3 worm cellular contexts compared by ENCODE assay signal in the genomic region with DNA sequence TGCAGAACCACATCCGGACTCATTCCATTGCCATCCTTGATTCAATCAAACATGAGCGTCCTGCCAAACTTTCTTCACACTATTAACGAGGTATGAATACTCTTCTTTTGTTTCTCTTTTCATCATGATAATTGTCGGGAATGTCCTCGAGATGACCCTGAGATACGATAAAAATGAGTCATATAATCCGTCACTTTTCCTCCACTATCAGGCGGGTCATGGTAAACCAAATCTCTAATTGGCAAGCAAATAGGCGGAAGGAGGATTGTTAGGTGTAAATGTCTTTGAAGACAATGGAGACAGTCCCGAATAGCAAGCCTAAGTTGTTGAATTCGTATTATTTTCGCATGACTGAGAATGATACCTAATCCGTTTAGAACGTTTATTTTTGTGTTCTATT.
A peak's percentile ranks its signal among the peaks of the same experiment; 100 is the strongest.
TF ChIP-seq lines count a peak whose summit lies in the region.

No protein-coding gene starts in this region.

TF ChIP-seq in whole organism, L1 larva, 84 proteins besides CTCF, POLR2A, EP300 and RAD21:
- TF ChIP-seq nhr-85 (tag; lab: Kevin White, UChicago) (peak; percentile 75), ceh-63 (GFP tag; optimal IDR thresholded peaks at IDR 0.05; lab: Kevin White, UChicago) (no peak), lin-14 (GFP tag; optimal IDR thresholded peaks at IDR 0.05; lab: Kevin White, UChicago) (peak; percentile 42), lin-13 (GFP tag; optimal IDR thresholded peaks at IDR 0.05; lab: Kevin White, UChicago) (no peak), blmp-1 (tag; optimal IDR thresholded peaks at IDR 0.05; lab: Kevin White, UChicago) (peak; percentile 60)
TF ChIP-seq in whole organism, L1 larva: peak in this region for 3.

TF ChIP-seq in whole organism, L2 larva, 48 proteins besides CTCF, POLR2A, EP300 and RAD21:
- TF ChIP-seq ceh-16 (tag; optimal IDR thresholded peaks at IDR 0.05; lab: Kevin White, UChicago) (peak; percentile 14), elt-3 (tag; optimal IDR thresholded peaks at IDR 0.05; lab: Kevin White, UChicago) (no peak)

TF ChIP-seq in whole organism, mixed stage, embryonic, 35 proteins besides CTCF, POLR2A, EP300 and RAD21:
- TF ChIP-seq cnd-1 (tag; optimal IDR thresholded peaks at IDR 0.05; lab: Kevin White, UChicago): no peak
- no peak for TF ChIP-seq nhr-28 (tag; optimal IDR thresholded peaks at IDR 0.05; lab: Kevin White, UChicago)
- peak; percentile 56 for TF ChIP-seq elt-1 (tag; optimal IDR thresholded peaks at IDR 0.05; lab: Kevin White, UChicago; ENCODE audit: borderline replicate concordance, insufficient read depth)
- peak; percentile 18 for TF ChIP-seq nhr-2 (tag; optimal IDR thresholded peaks at IDR 0.05; lab: Kevin White, UChicago)
- no peak for TF ChIP-seq ztf-11 (tag; optimal IDR thresholded peaks at IDR 0.05; lab: Kevin White, UChicago)
- no peak for TF ChIP-seq nhr-12 (tag; optimal IDR thresholded peaks at IDR 0.05; lab: Kevin White, UChicago)
- TF ChIP-seq ham-2 (GFP tag; optimal IDR thresholded peaks at IDR 0.05; lab: Kevin White, UChicago): peak; percentile 50
- no peak for TF ChIP-seq mep-1 (tag; optimal IDR thresholded peaks at IDR 0.05; lab: Kevin White, UChicago)
